Worm (Caenorhabditis elegans): Measurements from ENCODE around the gene math-45.
"Not testable (repeated sequence)": the region's sequence is repeated elsewhere in the genome, so short reads cannot be mapped to it uniquely, and the experiment has no call there.

Gene math-45

ce11 chrII:1467711-1468110, 49.5 kb downstream of the math-45 start, which contains the start of gene Y51H7C.1:
TSS of gene Y51H7C.1 (plus strand) at chrII:1467727.
- not testable (repeated sequence) for TF ChIP-seq nhr-12 (tag; optimal IDR thresholded peaks at IDR 0.05); nhr-90 (tag; optimal IDR thresholded peaks at IDR 0.05; ENCODE audit: poor library complexity); nhr-76 (tag; optimal IDR thresholded peaks at IDR 0.05)

DNA sequence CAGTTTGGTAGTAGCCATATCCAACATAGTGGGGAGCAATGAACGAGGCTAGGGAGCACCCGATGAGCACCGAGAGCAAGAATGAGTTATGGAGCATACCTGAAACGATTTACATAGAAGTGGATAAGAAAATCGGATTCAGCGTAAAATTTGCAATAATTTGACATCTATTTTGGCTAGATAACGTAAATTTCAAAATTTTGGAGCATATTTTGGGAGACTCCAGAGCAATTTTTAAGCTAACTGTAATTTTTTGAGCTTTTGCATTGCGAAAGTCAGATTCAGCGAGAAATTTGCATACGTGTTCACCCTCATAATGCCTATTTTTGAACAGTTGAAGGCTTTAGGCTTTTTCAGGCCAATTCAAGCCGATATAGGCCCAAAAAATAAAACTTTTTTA, 50.8 kb downstream of the math-45 start, which contains the start of gene Y51H7C.13:
Y51H7C.13 (minus strand) TSS at position 101 of the 400 bp plus-strand sequence.
- TF ChIP-seq snu-23 (GFP tag; optimal IDR thresholded peaks at IDR 0.05) (no peak), aly-2 (tag; optimal IDR thresholded peaks at IDR 0.05) (no peak), grh-1 (GFP tag; IDR thresholded peaks at IDR 0.05) (no peak), lin-13 (GFP tag; optimal IDR thresholded peaks at IDR 0.05) (no peak), lin-39 (tag; optimal IDR thresholded peaks at IDR 0.05) (no peak), pqm-1 (tag; optimal IDR thresholded peaks at IDR 0.05) (no peak), egl-13 (tag; optimal IDR thresholded peaks at IDR 0.05) (no peak), rnt-1 (tag; optimal IDR thresholded peaks at IDR 0.05) (no peak), tbx-2 (tag; optimal IDR thresholded peaks at IDR 0.05) (no peak), nhr-20 (tag; optimal IDR thresholded peaks at IDR 0.05) (no peak), tlp-1 (tag; optimal IDR thresholded peaks at IDR 0.05) (no peak), sup-37 (GFP tag; optimal IDR thresholded peaks at IDR 0.05) (no peak), irx-1 (tag; optimal IDR thresholded peaks at IDR 0.05) (no peak), mdl-1 (tag; optimal IDR thresholded peaks at IDR 0.05) (no peak), unc-98 (GFP tag; IDR thresholded peaks at IDR 0.05) (no peak), nhr-12 (tag; optimal IDR thresholded peaks at IDR 0.05) (no peak), jun-1 (tag; optimal IDR thresholded peaks at IDR 0.05) (no peak), lir-3 (tag; optimal IDR thresholded peaks at IDR 0.05; ENCODE audit: poor library complexity) (no peak)
